Worm (Caenorhabditis elegans) whole organism, L3 larva: Measurements from ENCODE around the gene lin-5.

ENCODE experiments used
- aly-2 ChIP-seq: fragments of 150-350 bp; optimal IDR thresholded peaks from 2 replicates; lab custom pipeline; 2014; ENCODE audit warnings: missing biosample characterization, missing genetic modification characterization
- ceh-16 ChIP-seq: sonication (generic microtip); optimal IDR thresholded peaks from 2 replicates; lab custom pipeline; 2017; ENCODE audit warnings: missing biosample characterization, missing genetic modification characterization
- daf-12 ChIP-seq: fragments of 150-350 bp; optimal IDR thresholded peaks from 2 replicates; lab custom pipeline; 2014; ENCODE audit warnings: missing biosample characterization, missing genetic modification reagents, missing genetic modification characterization
- lin-39 ChIP-seq: fragments of 150-350 bp; optimal IDR thresholded peaks from 2 replicates; lab custom pipeline; 2018; ENCODE audit warnings: missing biosample characterization, missing genetic modification reagents, missing genetic modification characterization
- snpc-4 ChIP-seq: fragments of 150-350 bp; optimal IDR thresholded peaks from 2 replicates; lab custom pipeline; 2014; ENCODE audit warnings: missing biosample characterization, missing genetic modification characterization

DNA sequence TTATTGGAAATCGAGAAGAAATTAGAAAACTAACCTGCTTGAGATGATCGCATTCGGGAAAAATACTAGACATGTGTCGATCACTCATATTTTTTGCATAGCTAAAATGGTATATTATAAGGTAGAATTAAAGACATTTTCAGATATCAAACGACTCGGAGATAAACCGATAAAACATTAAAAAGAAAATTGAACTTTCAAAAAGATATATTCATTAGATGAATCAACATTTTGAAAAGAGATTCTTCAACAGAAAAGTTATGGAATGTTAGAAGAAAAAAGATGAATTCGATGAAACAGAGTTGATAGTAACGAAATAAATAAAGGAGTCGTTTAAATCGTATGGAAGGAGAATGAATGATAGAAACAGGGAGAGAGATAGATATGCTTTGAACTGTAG, 4.8 kb upstream of the lin-5 start, which contains the start of gene mdmh-35:
- TF ChIP-seq snpc-4 (tag; lab: Kevin White, UChicago) (no peak), aly-2 (tag; lab: Kevin White, UChicago) (no peak), daf-12 (no peak), ceh-16 (no peak), lin-39 (tag; lab: Kevin White, UChicago) (no peak)
